Worm (Caenorhabditis elegans) whole organism, midembryonic: ENCODE measurements around the gene ZK377.15.

ENCODE experiments used
- T22C8.4 ChIP-seq: fragments of 200-800 bp; sonication (Bioruptor generic); IDR thresholded peaks from 2 replicates; pipeline ENCODE4 v1.3.6; 2022; ENCODE audit warnings: missing genetic modification characterization, missing compliant biosample characterization
- cog-1 ChIP-seq: sonication (generic microtip); optimal IDR thresholded peaks from 2 replicates; lab custom pipeline; 2016; ENCODE audit warnings: missing genetic modification characterization, missing compliant biosample characterization
- flt-1 ChIP-seq: fragments of 200-800 bp; sonication (Bioruptor generic); IDR thresholded peaks from 2 replicates; pipeline ENCODE4 v1.3.6; 2022; ENCODE audit warnings: missing genetic modification characterization, missing compliant biosample characterization
- klf-2 ChIP-seq: fragments of 200-800 bp; sonication (Bioruptor generic); conservative IDR thresholded peaks from 2 replicates; pipeline ENCODE4 v1.3.6; 2022; ENCODE audit warnings: missing genetic modification reagents, missing genetic modification characterization, missing compliant biosample characterization
- med-1 ChIP-seq: sonication (generic microtip); optimal IDR thresholded peaks from 2 replicates; lab custom pipeline; 2017; ENCODE audit warnings: missing genetic modification characterization, mild to moderate bottlenecking, missing compliant biosample characterization, antibody characterized with exemption, missing genetic modification reagents; ENCODE audit not compliant: insufficient read depth
- ref-1 ChIP-seq: fragments of 200-800 bp; sonication (Bioruptor generic); conservative IDR thresholded peaks from 2 replicates; pipeline ENCODE4 v1.3.6; 2022; ENCODE audit warnings: missing genetic modification reagents, missing genetic modification characterization, missing compliant biosample characterization
- tab-1 ChIP-seq: fragments of 200-800 bp; sonication (Bioruptor generic); IDR thresholded peaks from 2 replicates; pipeline ENCODE4 v1.3.6; 2022; ENCODE audit warnings: missing genetic modification characterization, missing compliant biosample characterization
- ztf-23 ChIP-seq: fragments of 200-800 bp; sonication (Bioruptor generic); IDR thresholded peaks from 2 replicates; pipeline ENCODE4 v1.3.6; 2022; ENCODE audit warnings: missing genetic modification reagents, missing genetic modification characterization, missing compliant biosample characterization
- ztf-29 ChIP-seq: fragments of 200-800 bp; sonication (Bioruptor generic); IDR thresholded peaks from 2 replicates; pipeline ENCODE4 v1.3.6; 2022; ENCODE audit warnings: missing genetic modification reagents, missing genetic modification characterization, missing compliant biosample characterization

The ZK377.15 gene

ce11 chrX:3469332-3469731, 3.6 kb upstream of the ZK377.15 start:
- TF ChIP-seq T22C8.4 (GFP tag; lab: Robert Waterston, UW) (no peak), cog-1 (tag; lab: Kevin White, UChicago) (no peak), ztf-23 (no peak), klf-2 (no peak), flt-1 (GFP tag; lab: Robert Waterston, UW) (0 out of 2 replicates have a peak, but pooled peaks have one; percentile 38), ref-1 (no peak), ztf-29 (no peak), med-1 (GFP tag; lab: Kevin White, UChicago) (no peak), tab-1 (0 out of 2 replicates have a peak, but pooled peaks have one; percentile 44)

DNA sequence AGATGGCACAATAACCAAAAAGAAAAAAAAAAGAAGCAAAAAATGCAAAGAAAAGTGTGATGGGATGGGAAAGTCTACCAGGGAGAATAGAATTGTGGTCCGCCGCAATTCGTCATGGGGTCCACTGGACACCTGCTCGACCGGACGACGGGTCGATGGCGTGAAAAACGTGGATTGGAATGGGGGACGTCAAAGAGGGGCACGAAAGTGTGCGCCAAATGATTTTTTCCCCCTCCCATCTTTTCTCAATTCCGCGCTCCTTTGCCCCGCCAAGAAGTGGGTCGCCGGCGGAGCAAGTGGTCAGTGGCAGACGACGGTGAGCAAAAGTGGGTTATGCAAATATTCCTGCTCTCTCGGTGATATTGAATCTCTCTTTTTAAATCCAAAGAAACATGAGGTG, 2.3 kb upstream of the ZK377.15 start:
- no peak for TF ChIP-seq cog-1 (tag; lab: Kevin White, UChicago)
- TF ChIP-seq klf-2 = no peak
- TF ChIP-seq ref-1 = no peak
- TF ChIP-seq tab-1 = no peak
- TF ChIP-seq ztf-29 = no peak
- no peak for TF ChIP-seq med-1 (GFP tag; lab: Kevin White, UChicago)
- no peak for TF ChIP-seq flt-1 (GFP tag; lab: Robert Waterston, UW)
- TF ChIP-seq T22C8.4 (GFP tag; lab: Robert Waterston, UW) = no peak
- no peak for TF ChIP-seq ztf-23

DNA sequence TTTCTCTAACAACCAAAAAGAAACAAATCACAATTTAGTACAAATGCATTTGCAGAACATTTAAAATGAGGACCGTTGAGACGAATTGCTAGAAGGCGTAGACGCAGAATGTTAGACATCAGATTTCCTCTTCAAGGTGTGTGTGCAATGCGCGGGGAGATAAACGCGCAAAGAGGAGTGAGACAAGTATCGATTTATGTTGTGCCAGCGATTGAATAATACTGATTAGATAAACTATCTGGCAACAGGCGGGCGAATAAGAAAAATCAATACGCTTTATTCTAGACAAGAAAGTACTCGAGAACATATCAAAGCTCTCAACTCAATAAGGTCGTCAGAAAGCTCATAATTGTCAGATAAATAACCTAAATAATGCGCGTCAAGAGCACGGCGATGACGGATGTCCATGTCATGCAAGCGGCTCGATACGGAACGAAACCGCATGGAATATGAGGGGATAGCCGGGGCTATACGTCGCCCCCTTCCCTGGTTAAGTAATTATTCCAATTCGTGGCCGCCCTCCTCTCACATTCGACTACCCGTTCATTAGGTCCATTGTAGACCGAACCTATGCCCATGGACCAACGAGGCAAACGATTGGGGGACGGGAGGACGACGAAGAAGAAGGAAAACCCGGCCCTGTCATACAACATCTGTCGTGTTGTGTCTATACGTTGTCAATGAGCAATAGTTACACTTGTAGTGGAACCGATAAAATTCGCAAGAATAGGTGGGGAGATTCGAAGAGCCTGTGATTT, 1.5 kb upstream of the ZK377.15 start:
- TF ChIP-seq flt-1 (GFP tag; lab: Robert Waterston, UW) (peak; percentile 36; the same call in 1 of the 2 replicates), T22C8.4 (GFP tag; lab: Robert Waterston, UW) (peak; percentile 62; the same call in 1 of the 2 replicates), ztf-23 (0 out of 2 replicates have a peak, but pooled peaks have one; percentile 35), klf-2 (no peak)

- TF ChIP-seq med-1 (GFP tag; lab: Kevin White, UChicago) = no peak
- TF ChIP-seq ztf-23 = no peak
- TF ChIP-seq ref-1 = no peak
- no peak for TF ChIP-seq klf-2
- no peak for TF ChIP-seq ztf-29
- no peak for TF ChIP-seq T22C8.4 (GFP tag; lab: Robert Waterston, UW)
- TF ChIP-seq cog-1 (tag; lab: Kevin White, UChicago) = no peak
- no peak for TF ChIP-seq tab-1
- no peak for TF ChIP-seq flt-1 (GFP tag; lab: Robert Waterston, UW)
Observed at ce11 chrX:3464309-3465038, 1.2 kb downstream of the ZK377.15 start.

DNA sequence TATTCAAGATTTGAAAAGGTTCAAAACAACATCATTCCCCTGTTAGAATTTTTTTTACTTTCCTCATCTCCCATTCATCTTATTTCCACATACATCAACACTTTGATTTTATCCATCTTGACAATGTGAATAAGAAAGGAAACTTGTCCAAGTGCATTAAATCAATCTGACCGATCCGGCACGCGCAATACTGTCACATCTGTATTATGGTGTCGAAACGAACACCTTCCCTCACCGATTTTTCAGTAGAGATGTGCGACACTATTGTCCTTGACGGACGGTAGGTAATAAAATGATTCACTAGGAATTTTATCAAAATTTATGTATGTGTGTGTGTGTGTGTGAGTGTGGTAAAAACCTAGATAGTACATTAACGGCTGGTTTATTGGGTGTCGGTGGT, 1.8 kb downstream of the ZK377.15 start:
- TF ChIP-seq ztf-29 (no peak), med-1 (GFP tag; lab: Kevin White, UChicago) (no peak)

- TF ChIP-seq ztf-23 = no peak
- TF ChIP-seq T22C8.4 (GFP tag; lab: Robert Waterston, UW) = no peak
- TF ChIP-seq tab-1 = no peak
- TF ChIP-seq ref-1 = no peak
- no peak for TF ChIP-seq cog-1 (tag; lab: Kevin White, UChicago)
- no peak for TF ChIP-seq ztf-29
- no peak for TF ChIP-seq med-1 (GFP tag; lab: Kevin White, UChicago)
- TF ChIP-seq klf-2 = no peak
- TF ChIP-seq flt-1 (GFP tag; lab: Robert Waterston, UW) = no peak
Observed at ce11 chrX:3462086-3462485, 3.6 kb downstream of the ZK377.15 start.

DNA sequence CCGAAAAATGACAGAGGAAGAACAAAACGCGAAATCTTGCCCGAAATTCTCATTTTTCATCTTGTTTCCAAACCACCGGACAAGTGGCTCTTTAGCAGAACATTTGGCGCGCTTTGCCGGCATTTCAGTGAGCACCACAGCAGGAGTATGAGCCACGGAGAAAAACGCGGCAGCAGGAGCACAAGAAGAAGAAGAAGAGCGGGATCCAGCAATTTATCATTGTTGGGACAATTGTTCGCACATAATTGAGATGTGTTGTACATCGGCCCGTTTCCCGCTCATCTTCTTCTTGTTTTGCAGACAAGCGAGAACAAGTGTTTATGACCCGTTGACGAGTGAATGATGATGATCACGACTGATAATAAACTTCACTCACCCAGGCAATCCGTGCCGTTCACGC, 10.1 kb downstream of the ZK377.15 start:
- TF ChIP-seq ref-1 (no peak), klf-2 (no peak), tab-1 (no peak), ztf-29 (no peak), flt-1 (GFP tag; lab: Robert Waterston, UW) (no peak), ztf-23 (no peak), cog-1 (tag; lab: Kevin White, UChicago) (no peak), T22C8.4 (GFP tag; lab: Robert Waterston, UW) (no peak), med-1 (GFP tag; lab: Kevin White, UChicago) (no peak)

DNA sequence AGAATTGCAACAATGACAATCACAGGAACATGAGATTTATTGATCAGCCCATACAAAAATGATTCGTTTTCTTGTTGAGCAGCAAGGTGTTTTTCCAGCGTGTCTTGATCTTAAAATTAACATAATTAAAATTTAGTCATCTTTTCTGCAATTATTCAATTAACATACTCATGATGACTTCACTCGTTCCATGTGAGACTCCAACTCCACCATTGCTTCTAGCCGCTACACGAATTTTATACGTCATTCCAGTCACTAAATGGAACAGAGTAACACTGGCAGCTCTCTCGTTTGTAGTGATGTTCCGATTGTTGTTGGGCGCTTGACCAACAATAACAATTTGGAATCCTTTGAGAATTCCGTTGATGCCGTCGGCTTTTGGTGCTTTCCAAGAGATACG, 11.8 kb downstream of the ZK377.15 start:
- TF ChIP-seq ztf-29 (no peak), T22C8.4 (GFP tag; lab: Robert Waterston, UW) (no peak), ref-1 (no peak)

- TF ChIP-seq flt-1 (GFP tag; lab: Robert Waterston, UW) (0 out of 2 replicates have a peak, but pooled peaks have one; percentile 17), ztf-23 (no peak)
Observed at ce11 chrX:3451122-3451521, 14.6 kb downstream of the ZK377.15 start, which contains the start of gene ZK813.5. Gene ZK813.5, minus strand, starts transcription at chrX:3451222.

DNA sequence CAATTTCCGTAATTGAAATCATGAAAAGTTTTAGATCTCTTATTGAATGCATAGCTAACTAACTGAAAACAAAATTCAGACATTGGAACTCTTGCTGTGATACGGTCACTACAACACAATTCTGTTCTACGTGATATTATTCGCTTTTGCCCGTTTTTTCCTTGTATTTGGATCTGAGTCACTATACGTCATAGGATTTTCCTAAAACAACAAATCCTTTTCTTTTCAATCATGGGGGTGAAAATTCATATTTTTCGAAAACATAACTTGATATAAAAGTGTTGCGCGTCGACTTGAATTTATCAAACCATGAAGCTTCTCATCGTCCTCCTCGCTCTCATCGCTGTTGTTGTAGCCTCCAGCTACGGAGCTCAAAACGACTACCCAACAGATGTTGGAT, 19.7 kb downstream of the ZK377.15 start, which contains the start of gene ZK813.1:
TSS of gene ZK813.1 (plus strand) at position 301 of the 400 bp plus-strand sequence.
- TF ChIP-seq T22C8.4 (GFP tag; lab: Robert Waterston, UW) = no peak

DNA sequence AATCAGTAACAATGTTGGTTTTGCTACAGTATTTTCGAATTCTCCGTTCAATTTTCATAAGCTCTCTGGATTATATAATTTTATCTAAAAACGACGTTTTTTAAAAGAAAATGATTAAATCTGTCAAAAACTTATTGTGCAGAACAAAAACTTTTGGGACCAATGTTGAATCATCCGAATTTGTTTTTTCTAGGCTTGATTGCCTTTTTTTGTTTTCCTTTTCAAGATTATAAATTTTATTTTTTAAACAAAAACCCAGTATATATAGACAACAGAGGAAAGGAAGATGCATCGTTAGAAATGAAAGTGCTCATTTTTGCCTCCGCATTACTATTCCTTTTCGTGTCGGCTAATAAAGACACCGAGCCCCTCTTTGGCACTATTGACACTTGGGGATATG, 21.2 kb downstream of the ZK377.15 start, which contains the start of gene ZK813.7:
TSS of gene ZK813.7 (plus strand) at position 301 of the 400 bp plus-strand sequence.
- TF ChIP-seq med-1 (GFP tag; lab: Kevin White, UChicago) (no peak), ztf-23 (no peak), ztf-29 (no peak), ref-1 (no peak), flt-1 (GFP tag; lab: Robert Waterston, UW) (no peak)
